Worm (Caenorhabditis elegans) whole organism, early embryonic: ENCODE data around the gene C25A8.1.

Experiments used
- ets-7 ChIP-seq: sonication (generic microtip); optimal IDR thresholded peaks from 2 replicates; lab custom pipeline; 2016; ENCODE audit warnings: missing genotype, missing genetic modification characterization, missing compliant biosample characterization
- hmbx-1 ChIP-seq: sonication (generic microtip); optimal IDR thresholded peaks from 2 replicates; lab custom pipeline; 2016; ENCODE audit warnings: mild to moderate bottlenecking, missing genetic modification characterization, missing compliant biosample characterization
- hmg-4 ChIP-seq: fragments of 200-800 bp; sonication (Bioruptor generic); optimal IDR thresholded peaks from 2 replicates; lab custom pipeline; 2018; ENCODE audit warnings: mild to moderate bottlenecking, missing genetic modification characterization, missing compliant biosample characterization
- pes-1 ChIP-seq: fragments of 200-800 bp; sonication (Bioruptor generic); IDR thresholded peaks from 2 replicates; pipeline ENCODE4 v1.3.6; 2022; ENCODE audit warnings: missing genetic modification reagents, missing genetic modification characterization, missing compliant biosample characterization
- tra-4 ChIP-seq: sonication (generic microtip); optimal IDR thresholded peaks from 2 replicates; lab custom pipeline; 2017; ENCODE audit warnings: missing genetic modification characterization, missing compliant biosample characterization

ce11 chrIV:7023004-7023403 is 12.1 kb downstream of the C25A8.1 start:
- TF ChIP-seq ets-7 (tag; lab: Kevin White, UChicago) (no peak), pes-1 (GFP tag; lab: Robert Waterston, UW) (no peak), hmg-4 (GFP tag; lab: Kevin White, UChicago) (peak; percentile 55), tra-4 (no peak), hmbx-1 (tag; lab: Kevin White, UChicago) (no peak)
